Worm (Caenorhabditis elegans) whole organism, young adult: ENCODE measurements around the gene ergi-3.
A peak's percentile ranks its signal among the peaks of the same experiment; 100 is the strongest.

Source experiments
- B0019.2 ChIP-seq: fragments of 200-800 bp; sonication (Bioruptor generic); conservative IDR thresholded peaks from 2 replicates; pipeline ENCODE4 v1.3.6; 2022; ENCODE audit warnings: missing genetic modification reagents, missing genetic modification characterization, missing compliant biosample characterization
- C17E4.6 ChIP-seq: fragments of 200-800 bp; sonication (Bioruptor generic); IDR thresholded peaks from 2 replicates; pipeline ENCODE4 v1.3.6; 2022; ENCODE audit warnings: missing genetic modification reagents, missing genetic modification characterization, missing compliant biosample characterization
- D2030.7 ChIP-seq: fragments of 200-800 bp; sonication (Bioruptor generic); IDR thresholded peaks from 2 replicates; pipeline ENCODE4 v1.3.6; 2022; ENCODE audit warnings: missing genetic modification reagents, missing genetic modification characterization, missing compliant biosample characterization
- F10E7.11 ChIP-seq: sonication (generic microtip); optimal IDR thresholded peaks from 2 replicates; lab custom pipeline; 2017; ENCODE audit warnings: mild to moderate bottlenecking, missing genetic modification characterization, moderate library complexity, missing compliant biosample characterization
- F23B12.7 ChIP-seq: sonication (generic microtip); optimal IDR thresholded peaks from 2 replicates; lab custom pipeline; 2017; ENCODE audit warnings: missing genetic modification characterization, mild to moderate bottlenecking, missing compliant biosample characterization, antibody characterized with exemption, moderate library complexity; ENCODE audit not compliant: insufficient read depth
- F49E8.2 ChIP-seq: sonication (generic microtip); optimal IDR thresholded peaks from 3 replicates; lab custom pipeline; 2017; ENCODE audit warnings: missing genetic modification characterization, mild to moderate bottlenecking, missing compliant biosample characterization, antibody characterized with exemption, moderate library complexity; ENCODE audit not compliant: insufficient read depth
- F57C9.4 ChIP-seq: sonication (generic microtip); optimal IDR thresholded peaks from 2 replicates; lab custom pipeline; 2017; ENCODE audit warnings: mild to moderate bottlenecking, missing genetic modification characterization, missing compliant biosample characterization
- K11D2.4 ChIP-seq: fragments of 200-800 bp; sonication (Bioruptor generic); IDR thresholded peaks from 2 replicates; pipeline ENCODE4 v1.3.6; 2022; ENCODE audit warnings: missing genetic modification reagents, missing genetic modification characterization, missing compliant biosample characterization
- K12H6.12 ChIP-seq: fragments of 200-800 bp; sonication (Bioruptor generic); optimal IDR thresholded peaks from 2 replicates; lab custom pipeline; 2018; ENCODE audit warnings: mild to moderate bottlenecking, missing genetic modification characterization, missing compliant biosample characterization
- Y79H2A.3 ChIP-seq: fragments of 200-800 bp; sonication (Bioruptor generic); conservative IDR thresholded peaks from 2 replicates; pipeline ENCODE4 v1.3.6; 2022; ENCODE audit warnings: missing genetic modification reagents, missing genetic modification characterization, missing compliant biosample characterization
- atf-7 ChIP-seq: sonication (generic microtip); optimal IDR thresholded peaks from 2 replicates; lab custom pipeline; 2017; ENCODE audit warnings: mild to moderate bottlenecking, missing genetic modification characterization, missing compliant biosample characterization
- attf-6 ChIP-seq: fragments of 200-800 bp; sonication (Bioruptor generic); IDR thresholded peaks from 2 replicates; pipeline ENCODE4 v1.3.6; 2022; ENCODE audit warnings: missing genetic modification reagents, missing genetic modification characterization, missing compliant biosample characterization
- cebp-1 ChIP-seq, 2 experiments: fragments of 200-800 bp in 1 of 2; sonication (Bioruptor generic) in 1 of 2; sonication (generic microtip) in 1 of 2; IDR thresholded peaks in 1 of 2; optimal IDR thresholded peaks in 1 of 2; 2 replicates each; pipeline versions ENCODE4 v1.3.6 to Lab custom; 2017 to 2022; ENCODE audit warnings: missing compliant biosample characterization in 2 of 2, missing genetic modification characterization in 2 of 2, mild to moderate bottlenecking in 1 of 2, missing genetic modification reagents in 1 of 2, moderate library complexity in 1 of 2
- cebp-2 ChIP-seq: fragments of 200-800 bp; sonication (Bioruptor generic); IDR thresholded peaks from 2 replicates; pipeline ENCODE4 v1.3.6; 2022; ENCODE audit warnings: missing genetic modification characterization, missing compliant biosample characterization
- ceh-27 ChIP-seq: fragments of 200-800 bp; sonication (Bioruptor generic); optimal IDR thresholded peaks from 2 replicates; lab custom pipeline; 2018; ENCODE audit warnings: mild to moderate bottlenecking, missing genetic modification characterization, moderate library complexity, missing compliant biosample characterization
- dox-1 ChIP-seq: fragments of 200-800 bp; sonication (Bioruptor generic); IDR thresholded peaks from 2 replicates; pipeline ENCODE4 v1.3.6; 2022; ENCODE audit warnings: missing genetic modification reagents, missing genetic modification characterization, missing compliant biosample characterization
- dpl-1 ChIP-seq: fragments of 150-350 bp; optimal IDR thresholded peaks from 2 replicates; lab custom pipeline; 2014; ENCODE audit warnings: missing biosample characterization, missing genetic modification reagents, missing genetic modification characterization
- egrh-3 ChIP-seq: fragments of 200-800 bp; sonication (Bioruptor generic); IDR thresholded peaks from 2 replicates; pipeline ENCODE4 v1.3.6; 2022; ENCODE audit warnings: missing genetic modification reagents, missing genetic modification characterization, missing compliant biosample characterization
- ets-4 ChIP-seq: fragments of 200-800 bp; sonication (Bioruptor generic); optimal IDR thresholded peaks from 2 replicates; lab custom pipeline; 2018; ENCODE audit warnings: mild to moderate bottlenecking, missing genetic modification characterization, missing compliant biosample characterization
- him-1 ChIP-seq: sonication (generic microtip); optimal IDR thresholded peaks from 2 replicates; lab custom pipeline; 2016; ENCODE audit warnings: missing genotype, missing genetic modification reagents, missing genetic modification characterization, missing compliant biosample characterization
- hlh-12 ChIP-seq: sonication (generic microtip); optimal IDR thresholded peaks from 2 replicates; lab custom pipeline; 2016; ENCODE audit warnings: missing genetic modification characterization, missing compliant biosample characterization
- hlh-26 ChIP-seq: fragments of 200-800 bp; sonication (Bioruptor generic); conservative IDR thresholded peaks from 2 replicates; pipeline ENCODE4 v1.3.6; 2022; ENCODE audit warnings: missing genetic modification reagents, missing genetic modification characterization, missing compliant biosample characterization
- hmg-1.2 ChIP-seq: fragments of 200-800 bp; sonication (Bioruptor generic); IDR thresholded peaks from 2 replicates; pipeline ENCODE4 v1.3.6; 2022; ENCODE audit warnings: missing genetic modification reagents, missing genetic modification characterization, missing compliant biosample characterization
- hsf-1 ChIP-seq: fragments of 200-800 bp; sonication (Bioruptor generic); IDR thresholded peaks from 2 replicates; pipeline ENCODE4 v1.3.6; 2022; ENCODE audit warnings: missing genetic modification reagents, missing genetic modification characterization, missing compliant biosample characterization
- lin-40 ChIP-seq: sonication (generic microtip); optimal IDR thresholded peaks from 2 replicates; lab custom pipeline; 2016; ENCODE audit warnings: missing genetic modification characterization, mild to moderate bottlenecking, missing compliant biosample characterization, missing genotype, missing genetic modification reagents
- lsy-27 ChIP-seq: sonication (generic microtip); optimal IDR thresholded peaks from 2 replicates; lab custom pipeline; 2017; ENCODE audit warnings: missing genetic modification characterization, mild to moderate bottlenecking, missing compliant biosample characterization, antibody characterized with exemption, missing genotype, borderline replicate concordance; ENCODE audit not compliant: insufficient read depth
- madf-10 ChIP-seq: sonication (generic microtip); optimal IDR thresholded peaks from 2 replicates; lab custom pipeline; 2016; ENCODE audit warnings: mild to moderate bottlenecking, missing genetic modification characterization, missing compliant biosample characterization
- madf-3 ChIP-seq: fragments of 200-800 bp; sonication (Bioruptor generic); IDR thresholded peaks from 2 replicates; pipeline ENCODE4 v1.3.6; 2022; ENCODE audit warnings: missing genetic modification reagents, missing genetic modification characterization, missing compliant biosample characterization
- mcd-1 ChIP-seq: fragments of 200-800 bp; sonication (Bioruptor generic); IDR thresholded peaks from 2 replicates; pipeline ENCODE4 v1.3.6; 2022; ENCODE audit warnings: missing genetic modification reagents, missing genetic modification characterization, missing compliant biosample characterization
- nhr-120 ChIP-seq: fragments of 200-800 bp; sonication (Bioruptor generic); IDR thresholded peaks from 2 replicates; pipeline ENCODE4 v1.3.6; 2022; ENCODE audit warnings: missing genetic modification characterization, missing compliant biosample characterization
- nhr-27 ChIP-seq: fragments of 200-800 bp; sonication (Bioruptor generic); optimal IDR thresholded peaks from 2 replicates; lab custom pipeline; 2018; ENCODE audit warnings: mild to moderate bottlenecking, missing genetic modification characterization, moderate library complexity, missing compliant biosample characterization
- rcor-1 ChIP-seq: fragments of 200-800 bp; sonication (Bioruptor generic); IDR thresholded peaks from 2 replicates; pipeline ENCODE4 v1.3.6; 2022; ENCODE audit warnings: missing genetic modification reagents, missing genetic modification characterization, missing compliant biosample characterization
- rec-8 ChIP-seq, 2 experiments: sonication (generic microtip); optimal IDR thresholded peaks; 2 replicates each; lab custom pipeline; 2016; ENCODE audit warnings: mild to moderate bottlenecking in 2 of 2, missing genetic modification characterization in 2 of 2, missing genetic modification reagents in 2 of 2, missing genotype in 2 of 2, missing biosample characterization in 1 of 2, missing compliant biosample characterization in 1 of 2, moderate library complexity in 1 of 2
- snpc-4 ChIP-seq, 5 experiments: fragments of 150-350 bp in 1 of 5; sonication (generic microtip) in 4 of 5; optimal IDR thresholded peaks; 2 replicates each; lab custom pipeline; 2014 to 2018; ENCODE audit warnings: missing genetic modification characterization in 5 of 5, missing biosample characterization in 3 of 5, antibody characterized with exemption in 2 of 5, mild to moderate bottlenecking in 2 of 5, missing compliant biosample characterization in 2 of 5, missing genotype in 2 of 5, moderate library complexity in 2 of 5, missing genetic modification reagents in 1 of 5
- somi-1 ChIP-seq: fragments of 200-800 bp; sonication (Bioruptor generic); optimal IDR thresholded peaks from 2 replicates; lab custom pipeline; 2018; ENCODE audit warnings: mild to moderate bottlenecking, missing genetic modification characterization, missing compliant biosample characterization
- sptf-2 ChIP-seq: fragments of 200-800 bp; sonication (Bioruptor generic); optimal IDR thresholded peaks from 2 replicates; lab custom pipeline; 2018; ENCODE audit warnings: mild to moderate bottlenecking, missing genetic modification characterization, missing compliant biosample characterization
- tlf-1 ChIP-seq: fragments of 200-800 bp; sonication (Bioruptor generic); optimal IDR thresholded peaks from 2 replicates; lab custom pipeline; 2018; ENCODE audit warnings: mild to moderate bottlenecking, missing genetic modification characterization, missing compliant biosample characterization
- zim-3 ChIP-seq: sonication (generic microtip); optimal IDR thresholded peaks from 2 replicates; lab custom pipeline; 2017; ENCODE audit warnings: mild to moderate bottlenecking, missing genetic modification characterization, moderate library complexity, missing compliant biosample characterization

Gene ergi-3

ce11 chrX:15635107-15635506, 18.6 kb upstream of the ergi-3 start:
- peak; percentile 95 for TF ChIP-seq hsf-1
- 0 out of 2 replicates have a peak, but pooled peaks have one; percentile 14 for TF ChIP-seq B0019.2 (GFP tag; lab: Robert Waterston, UW)
- TF ChIP-seq dox-1: 0 out of 2 replicates have a peak, but pooled peaks have one; percentile 30

DNA sequence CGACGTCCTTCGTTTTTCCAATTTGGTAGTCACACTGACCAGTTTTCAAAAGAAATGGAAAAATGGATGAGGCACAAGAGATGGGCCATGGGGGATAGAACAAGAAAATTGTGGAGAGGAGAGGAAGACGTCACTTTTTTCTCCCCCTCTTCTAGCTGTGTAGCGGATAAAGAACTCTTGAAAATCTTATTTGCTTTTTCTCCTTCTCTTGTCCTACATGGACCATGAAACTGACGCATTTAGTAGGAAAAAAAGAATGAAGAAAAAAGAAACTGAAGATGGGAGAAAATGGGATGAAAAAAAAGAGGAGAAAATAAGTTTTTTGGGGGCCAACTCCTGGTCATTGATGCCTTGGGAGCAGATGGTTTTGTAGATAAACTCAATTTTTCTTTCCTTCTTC, 17.4 kb upstream of the ergi-3 start:
- no peak for TF ChIP-seq madf-3 (GFP tag; lab: Robert Waterston, UW)
- peak; percentile 31 for TF ChIP-seq somi-1 (GFP tag; lab: Kevin White, UChicago)
- TF ChIP-seq him-1: no peak

DNA sequence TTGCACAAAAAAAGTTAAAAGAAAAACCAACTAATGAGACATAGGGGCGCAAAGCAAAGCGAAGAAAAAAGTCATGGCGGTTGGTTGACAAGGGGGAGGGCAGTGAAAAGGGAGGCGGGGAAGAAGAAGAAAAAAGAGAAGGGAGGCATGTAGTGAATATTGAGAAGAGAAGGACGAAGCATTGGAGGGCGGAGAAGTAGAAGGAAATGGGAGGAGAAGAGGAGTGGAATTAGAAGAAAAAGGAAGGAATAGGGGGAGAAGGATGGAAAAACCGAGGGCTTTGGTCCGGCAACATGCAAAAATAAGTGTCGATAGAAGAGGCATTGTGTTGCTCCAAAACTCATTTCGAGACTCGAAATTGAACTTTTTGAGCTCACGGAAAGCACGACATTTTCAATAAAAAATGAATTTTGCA, 14.2 kb upstream of the ergi-3 start:
- TF ChIP-seq attf-6 (GFP tag; lab: Robert Waterston, UW): no peak
- TF ChIP-seq nhr-27 (tag; lab: Kevin White, UChicago): no peak
- no peak for TF ChIP-seq hlh-12 (tag; lab: Kevin White, UChicago)
- TF ChIP-seq cebp-1 (GFP tag; IDR thresholded peaks at IDR 0.05; lab: Robert Waterston, UW): no peak
- TF ChIP-seq cebp-1 (tag; optimal IDR thresholded peaks at IDR 0.05; lab: Kevin White, UChicago): no peak
- TF ChIP-seq hmg-1.2: 0 out of 2 replicates have a peak, but pooled peaks have one; percentile 9
- TF ChIP-seq ceh-27 (GFP tag; lab: Kevin White, UChicago): no peak
- TF ChIP-seq sptf-2 (GFP tag; lab: Kevin White, UChicago): no peak
- no peak for TF ChIP-seq tlf-1 (GFP tag; lab: Kevin White, UChicago)
- no peak for TF ChIP-seq Y79H2A.3 (GFP tag; lab: Robert Waterston, UW)
- no peak for TF ChIP-seq madf-10 (tag; lab: Kevin White, UChicago)
- TF ChIP-seq atf-7 (tag; lab: Kevin White, UChicago): no peak
- no peak for TF ChIP-seq F57C9.4 (tag; lab: Kevin White, UChicago)
- no peak for TF ChIP-seq ets-4 (GFP tag; lab: Kevin White, UChicago)
- TF ChIP-seq egrh-3 (GFP tag; lab: Robert Waterston, UW): peak; percentile 17; the same call in 1 of the 2 replicates
- TF ChIP-seq lsy-27 (tag; lab: Kevin White, UChicago): no peak
- TF ChIP-seq dpl-1 (GFP tag; lab: Kevin White, UChicago): no peak
- no peak for TF ChIP-seq nhr-120 (GFP tag; lab: Robert Waterston, UW)
- TF ChIP-seq rec-8 (tag; optimal IDR thresholded peaks at IDR 0.05; lab: Kevin White, UChicago): no peak
- TF ChIP-seq D2030.7 (GFP tag; lab: Robert Waterston, UW): no peak
- TF ChIP-seq C17E4.6 (GFP tag; lab: Robert Waterston, UW): no peak
- peak; percentile 6 for TF ChIP-seq F23B12.7 (tag; lab: Kevin White, UChicago)
- no peak for TF ChIP-seq lin-40 (tag; lab: Kevin White, UChicago)
- no peak for TF ChIP-seq F49E8.2
- no peak for TF ChIP-seq K12H6.12 (tag; lab: Kevin White, UChicago)
- peak; percentile 20 for TF ChIP-seq snpc-4 (GFP tag; optimal IDR thresholded peaks at IDR 0.05; lab: Kevin White, UChicago)
- no peak for TF ChIP-seq snpc-4 (tag; optimal IDR thresholded peaks at IDR 0.05; lab: Kevin White, UChicago)
- no peak for TF ChIP-seq hlh-26
- no peak for TF ChIP-seq cebp-2 (GFP tag; lab: Robert Waterston, UW)
- no peak for TF ChIP-seq K11D2.4 (GFP tag; lab: Robert Waterston, UW)
- no peak for TF ChIP-seq F10E7.11 (tag; lab: Kevin White, UChicago)
- 0 out of 2 replicates have a peak, but pooled peaks have one; percentile 32 for TF ChIP-seq mcd-1 (GFP tag; lab: Robert Waterston, UW)
- no peak for TF ChIP-seq rcor-1 (GFP tag; lab: Robert Waterston, UW)
- TF ChIP-seq zim-3: no peak
